Worm (Caenorhabditis elegans): Measurements from ENCODE around the gene lon-8.
"Not testable (repeated sequence)": the region's sequence is repeated elsewhere in the genome, so short reads cannot be mapped to it uniquely, and the experiment has no call there.

DNA sequence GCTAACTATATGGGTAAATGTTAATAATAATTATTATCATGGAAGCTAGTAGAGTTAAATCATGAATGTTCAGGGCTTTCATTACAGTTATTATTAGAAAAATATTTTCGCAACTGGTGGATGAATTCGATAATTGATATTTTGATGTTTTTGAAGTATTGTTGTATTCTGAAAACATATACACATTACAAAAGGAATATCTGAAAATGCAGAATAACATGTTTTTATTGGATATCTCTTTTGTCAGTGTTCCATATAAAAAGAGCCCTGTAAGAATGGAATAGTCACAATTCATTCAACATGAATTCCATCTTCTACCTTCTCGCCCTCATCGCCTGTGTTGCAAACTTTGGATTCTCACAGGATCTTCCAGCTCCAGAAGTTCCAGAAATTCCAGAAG, 5.8 kb upstream of the lon-8 start, which contains the start of gene Y59A8B.19:
- TF ChIP-seq aly-2, ztf-11, mdl-1, nhr-11 (tag; optimal IDR thresholded peaks at IDR 0.05): not testable (repeated sequence)

Measured in whole organism, L2 larva.